Worm (Caenorhabditis elegans) whole organism, young adult: ENCODE measurements around the gene F20E11.17.
"Not testable (repeated sequence)": the region's sequence is repeated elsewhere in the genome, so short reads cannot be mapped to it uniquely, and the experiment has no call there.

ENCODE experiments used
- B0035.1 ChIP-seq: sonication (generic microtip); optimal IDR thresholded peaks from 2 replicates; lab custom pipeline; 2016; ENCODE audit warnings: missing genetic modification characterization, mild to moderate bottlenecking, missing compliant biosample characterization, missing genotype, missing genetic modification reagents
- B0261.1 ChIP-seq: sonication (generic microtip); optimal IDR thresholded peaks from 2 replicates; lab custom pipeline; 2016; ENCODE audit warnings: mild to moderate bottlenecking, missing genetic modification characterization, moderate library complexity, missing compliant biosample characterization
- C06A6.2 ChIP-seq: fragments of 200-800 bp; sonication (Bioruptor generic); conservative IDR thresholded peaks from 2 replicates; pipeline ENCODE4 v1.3.6; 2022; ENCODE audit warnings: missing genetic modification characterization, missing compliant biosample characterization
- F10E7.11 ChIP-seq: sonication (generic microtip); optimal IDR thresholded peaks from 2 replicates; lab custom pipeline; 2017; ENCODE audit warnings: mild to moderate bottlenecking, missing genetic modification characterization, moderate library complexity, missing compliant biosample characterization
- F55B11.4 ChIP-seq: sonication (generic microtip); optimal IDR thresholded peaks from 2 replicates; lab custom pipeline; 2016; ENCODE audit warnings: missing compliant biosample characterization, missing genetic modification characterization, borderline replicate concordance; ENCODE audit not compliant: insufficient read depth
- ama-1 ChIP-seq, 3 experiments: fragments of 150-350 bp in 1 of 3; sonication (generic microtip) in 2 of 3; optimal IDR thresholded peaks; 2 replicates each; lab custom pipeline; 2014 to 2018; ENCODE audit warnings: missing biosample characterization in 2 of 3, missing genetic modification characterization in 2 of 3, missing genetic modification reagents in 2 of 3
- ccch-3 ChIP-seq: fragments of 200-800 bp; sonication (Bioruptor generic); optimal IDR thresholded peaks from 2 replicates; lab custom pipeline; 2018; ENCODE audit warnings: mild to moderate bottlenecking, missing genetic modification characterization, missing compliant biosample characterization
- ceh-40 ChIP-seq: fragments of 200-800 bp; sonication (Bioruptor generic); IDR thresholded peaks from 2 replicates; pipeline ENCODE4 v1.3.6; 2022; ENCODE audit warnings: missing genetic modification characterization, missing compliant biosample characterization
- chd-7 ChIP-seq: sonication (generic microtip); optimal IDR thresholded peaks from 2 replicates; lab custom pipeline; 2016; ENCODE audit warnings: mild to moderate bottlenecking, missing genetic modification characterization, moderate library complexity, missing compliant biosample characterization
- dox-1 ChIP-seq: fragments of 200-800 bp; sonication (Bioruptor generic); IDR thresholded peaks from 2 replicates; pipeline ENCODE4 v1.3.6; 2022; ENCODE audit warnings: missing genetic modification reagents, missing genetic modification characterization, missing compliant biosample characterization
- efl-1 ChIP-seq: fragments of 150-350 bp; optimal IDR thresholded peaks from 2 replicates; lab custom pipeline; 2014; ENCODE audit warnings: missing biosample characterization, missing genetic modification reagents, missing genetic modification characterization
- ets-4 ChIP-seq: fragments of 200-800 bp; sonication (Bioruptor generic); optimal IDR thresholded peaks from 2 replicates; lab custom pipeline; 2018; ENCODE audit warnings: mild to moderate bottlenecking, missing genetic modification characterization, missing compliant biosample characterization
- gei-17 ChIP-seq: fragments of 200-800 bp; sonication (Bioruptor generic); optimal IDR thresholded peaks from 2 replicates; lab custom pipeline; 2018; ENCODE audit warnings: mild to moderate bottlenecking, missing genetic modification characterization, missing compliant biosample characterization
- hlh-12 ChIP-seq: sonication (generic microtip); optimal IDR thresholded peaks from 2 replicates; lab custom pipeline; 2016; ENCODE audit warnings: missing genetic modification characterization, missing compliant biosample characterization
- hsf-1 ChIP-seq: fragments of 200-800 bp; sonication (Bioruptor generic); IDR thresholded peaks from 2 replicates; pipeline ENCODE4 v1.3.6; 2022; ENCODE audit warnings: missing genetic modification reagents, missing genetic modification characterization, missing compliant biosample characterization
- lin-35 ChIP-seq, 3 experiments: fragments of 150-350 bp in 2 of 3; sonication (generic microtip) in 1 of 3; optimal IDR thresholded peaks; 2 replicates each; lab custom pipeline; 2014 to 2018; ENCODE audit warnings: missing biosample characterization in 3 of 3, missing genetic modification characterization in 3 of 3, missing genetic modification reagents in 3 of 3
- lin-40 ChIP-seq: sonication (generic microtip); optimal IDR thresholded peaks from 2 replicates; lab custom pipeline; 2016; ENCODE audit warnings: missing genetic modification characterization, mild to moderate bottlenecking, missing compliant biosample characterization, missing genotype, missing genetic modification reagents
- lir-1 ChIP-seq: fragments of 200-800 bp; sonication (Bioruptor generic); conservative IDR thresholded peaks from 2 replicates; pipeline ENCODE4 v1.3.6; 2022; ENCODE audit warnings: missing genetic modification reagents, missing genetic modification characterization, missing compliant biosample characterization
- lsl-1 ChIP-seq: fragments of 200-800 bp; sonication (Bioruptor generic); optimal IDR thresholded peaks from 2 replicates; lab custom pipeline; 2018; ENCODE audit warnings: mild to moderate bottlenecking, missing genetic modification characterization, moderate library complexity, missing compliant biosample characterization
- madf-8 ChIP-seq: fragments of 200-800 bp; sonication (Bioruptor generic); conservative IDR thresholded peaks from 2 replicates; pipeline ENCODE4 v1.3.6; 2022; ENCODE audit warnings: missing genetic modification reagents, missing genetic modification characterization, missing compliant biosample characterization
- mel-28 ChIP-seq: sonication (generic microtip); optimal IDR thresholded peaks from 2 replicates; lab custom pipeline; 2016; ENCODE audit warnings: borderline replicate concordance, mild to moderate bottlenecking, missing genetic modification characterization, missing compliant biosample characterization
- mes-4 ChIP-seq: sonication (generic microtip); optimal IDR thresholded peaks from 2 replicates; lab custom pipeline; 2016; ENCODE audit warnings: missing genotype, missing genetic modification characterization, missing compliant biosample characterization
- nfya-2 ChIP-seq: fragments of 200-800 bp; sonication (Bioruptor generic); IDR thresholded peaks from 2 replicates; pipeline ENCODE4 v1.3.6; 2022; ENCODE audit warnings: missing genetic modification reagents, missing genetic modification characterization, missing compliant biosample characterization
- nhr-179 ChIP-seq: sonication (generic microtip); optimal IDR thresholded peaks from 2 replicates; lab custom pipeline; 2016; ENCODE audit warnings: mild to moderate bottlenecking, missing genetic modification characterization, missing compliant biosample characterization
- pbrm-1 ChIP-seq: fragments of 200-800 bp; sonication (Bioruptor generic); IDR thresholded peaks from 2 replicates; pipeline ENCODE4 v1.3.6; 2022; ENCODE audit warnings: missing genetic modification reagents, missing genetic modification characterization, missing compliant biosample characterization
- rec-8 ChIP-seq, 2 experiments: sonication (generic microtip); optimal IDR thresholded peaks; 2 replicates each; lab custom pipeline; 2016; ENCODE audit warnings: mild to moderate bottlenecking in 2 of 2, missing genetic modification characterization in 2 of 2, missing genetic modification reagents in 2 of 2, missing genotype in 2 of 2, missing biosample characterization in 1 of 2, missing compliant biosample characterization in 1 of 2, moderate library complexity in 1 of 2
- sdz-38 ChIP-seq: sonication (generic microtip); optimal IDR thresholded peaks from 2 replicates; lab custom pipeline; 2016; ENCODE audit warnings: missing genotype, missing genetic modification characterization, missing compliant biosample characterization
- somi-1 ChIP-seq: fragments of 200-800 bp; sonication (Bioruptor generic); optimal IDR thresholded peaks from 2 replicates; lab custom pipeline; 2018; ENCODE audit warnings: mild to moderate bottlenecking, missing genetic modification characterization, missing compliant biosample characterization
- ztf-26 ChIP-seq: sonication (generic microtip); optimal IDR thresholded peaks from 2 replicates; lab custom pipeline; 2017; ENCODE audit warnings: missing genetic modification characterization, missing compliant biosample characterization

The F20E11.17 gene

ce11 chrV:17464278-17464677, 4.8 kb downstream of the F20E11.17 start, which contains the start of gene F20E11.7:
TSS of gene F20E11.7 (plus strand) at chrV:17464578.
- TF ChIP-seq rec-8 (tag; optimal IDR thresholded peaks at IDR 0.05; lab: Kevin White, UChicago); lir-1 (GFP tag; lab: Robert Waterston, UW); F10E7.11 (tag; lab: Kevin White, UChicago): not testable (repeated sequence)

- TF ChIP-seq gei-17 (no peak), ccch-3 (GFP tag; lab: Kevin White, UChicago) (no peak), lin-40 (tag; lab: Kevin White, UChicago) (no peak), lsl-1 (no peak), hlh-12 (tag; lab: Kevin White, UChicago) (no peak), efl-1 (GFP tag; lab: Kevin White, UChicago) (no peak), sdz-38 (no peak)
Observed at ce11 chrV:17460061-17460460, 9.0 kb downstream of the F20E11.17 start, which contains the start of gene srz-48. TSS of gene srz-48 (minus strand) at chrV:17460161.

ce11 chrV:17458069-17458468, 11.0 kb downstream of the F20E11.17 start, which contains the start of gene str-200:
TSS of gene str-200 (minus strand) at chrV:17458169.
- TF ChIP-seq F55B11.4 (no peak), B0035.1 (no peak), lin-35 (GFP tag; optimal IDR thresholded peaks at IDR 0.05; lab: Kevin White, UChicago) (no peak), mes-4 (tag; lab: Kevin White, UChicago) (no peak), ama-1 (optimal IDR thresholded peaks at IDR 0.05; lab: Kevin White, UChicago) (no peak), ama-1 (GFP tag; optimal IDR thresholded peaks at IDR 0.05; lab: Kevin White, UChicago) (no peak)

- not testable (repeated sequence) for TF ChIP-seq C06A6.2 (GFP tag; lab: Robert Waterston, UW); madf-8 (GFP tag; lab: Robert Waterston, UW); ztf-26 (tag; lab: Kevin White, UChicago)
Observed at ce11 chrV:17456197-17456596, 12.9 kb downstream of the F20E11.17 start, which contains the start of gene srh-203. TSS of gene srh-203 (minus strand) at chrV:17456297.

ce11 chrV:17449836-17450235, 19.2 kb downstream of the F20E11.17 start:
- no peak for TF ChIP-seq ets-4 (GFP tag; lab: Kevin White, UChicago)
- no peak for TF ChIP-seq B0261.1 (tag; lab: Kevin White, UChicago)
- TF ChIP-seq somi-1 (GFP tag; lab: Kevin White, UChicago), result no peak
- no peak for TF ChIP-seq nhr-179 (tag; lab: Kevin White, UChicago)
- TF ChIP-seq mel-28 (tag; lab: Kevin White, UChicago), result no peak
- no peak for TF ChIP-seq hsf-1 (GFP tag; lab: Robert Waterston, UW)
- TF ChIP-seq lin-40 (tag; lab: Kevin White, UChicago), result no peak
- TF ChIP-seq lir-1 (GFP tag; lab: Robert Waterston, UW), result no peak
- no peak for TF ChIP-seq madf-8 (GFP tag; lab: Robert Waterston, UW)
- no peak for TF ChIP-seq pbrm-1 (GFP tag; lab: Robert Waterston, UW)
- TF ChIP-seq nfya-2, result no peak
- no peak for TF ChIP-seq ceh-40 (GFP tag; lab: Robert Waterston, UW)
- TF ChIP-seq hlh-12 (tag; lab: Kevin White, UChicago), result no peak
- TF ChIP-seq dox-1 (GFP tag; lab: Robert Waterston, UW), result no peak

ce11 chrV:17439406-17439805, 29.7 kb downstream of the F20E11.17 start, which contains the start of gene srh-154:
TSS of gene srh-154 (plus strand) at chrV:17439706.
- TF ChIP-seq chd-7 (tag; lab: Kevin White, UChicago), result no peak
